Fruit fly (Drosophila melanogaster): ENCODE results near the gene CG7099.

The CG7099 gene

dm6 chr2L:13382351-13383029 is 4.9 kb upstream of the CG7099 start, which contains the start of gene loqs (continued):
- TF ChIP-seq Xbp1 (GFP tag; optimal IDR thresholded peaks at IDR 0.05) = peak; percentile 8
- peak; percentile 68 for TF ChIP-seq MBD-R2 (GFP tag; IDR thresholded peaks at IDR 0.05)
- TF ChIP-seq CG4617 (GFP tag; optimal IDR thresholded peaks at IDR 0.05; ENCODE audit: borderline replicate concordance) = peak; percentile 31
- TF ChIP-seq trh (GFP tag; optimal IDR thresholded peaks at IDR 0.05) = no peak
- TF ChIP-seq onecut (GFP tag; IDR thresholded peaks at IDR 0.05) = peak; percentile 99
- TF ChIP-seq HLH4C (GFP tag; IDR thresholded peaks at IDR 0.05; ENCODE audit: partially characterized antibody) = 0 out of 3 replicates have a peak, but pooled peaks have one; percentile 46
- TF ChIP-seq trem (tag; optimal IDR thresholded peaks at IDR 0.05) = peak; percentile 54
- peak; percentile 34 for TF ChIP-seq YL-1 (GFP tag; optimal IDR thresholded peaks at IDR 0.05)
- 0 out of 2 replicates have a peak, but pooled peaks have one; percentile 6 for TF ChIP-seq Bgb (GFP tag; IDR thresholded peaks at IDR 0.05; ENCODE audit: partially characterized antibody)
- no peak for TF ChIP-seq Stat92E (GFP tag; optimal IDR thresholded peaks at IDR 0.05)
- TF ChIP-seq CG17829 (tag; optimal IDR thresholded peaks at IDR 0.05) = peak; percentile 18
- peak; percentile 49 for TF ChIP-seq CG12659 (GFP tag; optimal IDR thresholded peaks at IDR 0.05)
- no peak for TF ChIP-seq CG8944 (GFP tag; optimal IDR thresholded peaks at IDR 0.05)
- TF ChIP-seq CG2120 (GFP tag; optimal IDR thresholded peaks at IDR 0.05) = peak; percentile 45
- TF ChIP-seq Dref (GFP tag; IDR thresholded peaks at IDR 0.05) = peak; percentile 55
- TF ChIP-seq CG8290 (GFP tag; optimal IDR thresholded peaks at IDR 0.05) = peak; percentile 52
- TF ChIP-seq CG8290 (tag; optimal IDR thresholded peaks at IDR 0.05) = no peak
- peak; percentile 60 for TF ChIP-seq CG12391 (tag; optimal IDR thresholded peaks at IDR 0.05)
- TF ChIP-seq Scr (GFP tag; IDR thresholded peaks at IDR 0.05; ENCODE audit: partially characterized antibody) = peak; percentile 51
- TF ChIP-seq da (GFP tag; optimal IDR thresholded peaks at IDR 0.05) = no peak
- TF ChIP-seq Doc3 (GFP tag; IDR thresholded peaks at IDR 0.05; ENCODE audit: partially characterized antibody) = peak; percentile 39; the same call in 1 of the 3 replicates
- no peak for TF ChIP-seq schlank (tag; optimal IDR thresholded peaks at IDR 0.05)
- TF ChIP-seq CG30403 (GFP tag; optimal IDR thresholded peaks at IDR 0.05) = peak; percentile 18
- peak; percentile 50; the same call in 1 of the 2 replicates for TF ChIP-seq unc-4 (GFP tag; IDR thresholded peaks at IDR 0.05; ENCODE audit: partially characterized antibody)
- peak; percentile 10; the same call in 1 of the 2 replicates for TF ChIP-seq Ada2b (GFP tag; IDR thresholded peaks at IDR 0.05)
- TF ChIP-seq CoRest (tag; optimal IDR thresholded peaks at IDR 0.05) = peak; percentile 3
- TF ChIP-seq CG17186 (GFP tag; optimal IDR thresholded peaks at IDR 0.05) = no peak
- no peak for TF ChIP-seq ro (GFP tag; IDR thresholded peaks at IDR 0.05)
- peak; percentile 7 for TF ChIP-seq CG18262 (tag; optimal IDR thresholded peaks at IDR 0.05)
- TF ChIP-seq row (GFP tag; IDR thresholded peaks at IDR 0.05) = peak; percentile 62
- TF ChIP-seq Pdp1 (GFP tag; optimal IDR thresholded peaks at IDR 0.05) = peak in 1 of 2 experiments; percentile 36
- TF ChIP-seq CG9932 (GFP tag; IDR thresholded peaks at IDR 0.05) = peak; percentile 55
- TF ChIP-seq MESR4 (GFP tag; optimal IDR thresholded peaks at IDR 0.05) = peak; percentile 55
- TF ChIP-seq CG3847 (GFP tag; IDR thresholded peaks at IDR 0.05) = no peak
- TF ChIP-seq ATbp (GFP tag; optimal IDR thresholded peaks at IDR 0.05) = no peak
- no peak for TF ChIP-seq ash1 (GFP tag; optimal IDR thresholded peaks at IDR 0.05)
- TF ChIP-seq CG11247 (GFP tag; IDR thresholded peaks at IDR 0.05) = no peak
- TF ChIP-seq CG13287 (GFP tag; IDR thresholded peaks at IDR 0.05; ENCODE audit: partially characterized antibody) = peak; percentile 67
- no peak for TF ChIP-seq CG10654 (GFP tag; optimal IDR thresholded peaks at IDR 0.05)
- TF ChIP-seq ind (GFP tag; optimal IDR thresholded peaks at IDR 0.05) = no peak
- peak; percentile 38 for TF ChIP-seq PHDP (tag; optimal IDR thresholded peaks at IDR 0.05)
- TF ChIP-seq CG14710 (tag; optimal IDR thresholded peaks at IDR 0.05) = peak; percentile 62
- no peak for TF ChIP-seq CG1602 (GFP tag; optimal IDR thresholded peaks at IDR 0.05)
- TF ChIP-seq grau (tag; optimal IDR thresholded peaks at IDR 0.05) = peak; percentile 29
- TF ChIP-seq gem (tag; optimal IDR thresholded peaks at IDR 0.05) = peak; percentile 50
- no peak for TF ChIP-seq prd (optimal IDR thresholded peaks at IDR 0.05)
- TF ChIP-seq prd (GFP tag; IDR thresholded peaks at IDR 0.05) = 0 out of 3 replicates have a peak, but pooled peaks have one; percentile 7
- TF ChIP-seq HmgZ (tag; optimal IDR thresholded peaks at IDR 0.05) = no peak
- peak; percentile 39 for TF ChIP-seq CG10267 (tag; optimal IDR thresholded peaks at IDR 0.05)

Measured in whole organism, embryonic.